Worm (Caenorhabditis elegans) whole organism, early embryonic: ENCODE results near the gene ifbp-1.

Experiments
- aly-1 ChIP-seq: sonication (generic microtip); optimal IDR thresholded peaks from 2 replicates; lab custom pipeline; 2016; ENCODE audit warnings: missing genetic modification characterization, missing compliant biosample characterization
- ama-1 ChIP-seq: fragments of 150-350 bp; optimal IDR thresholded peaks from 2 replicates; lab custom pipeline; 2014
- ets-7 ChIP-seq: sonication (generic microtip); optimal IDR thresholded peaks from 2 replicates; lab custom pipeline; 2016; ENCODE audit warnings: missing genotype, missing genetic modification characterization, missing compliant biosample characterization
- flt-1 ChIP-seq: fragments of 200-800 bp; sonication (Bioruptor generic); IDR thresholded peaks from 2 replicates; pipeline ENCODE4 v1.3.6; 2022; ENCODE audit warnings: missing genetic modification characterization, missing compliant biosample characterization

DNA sequence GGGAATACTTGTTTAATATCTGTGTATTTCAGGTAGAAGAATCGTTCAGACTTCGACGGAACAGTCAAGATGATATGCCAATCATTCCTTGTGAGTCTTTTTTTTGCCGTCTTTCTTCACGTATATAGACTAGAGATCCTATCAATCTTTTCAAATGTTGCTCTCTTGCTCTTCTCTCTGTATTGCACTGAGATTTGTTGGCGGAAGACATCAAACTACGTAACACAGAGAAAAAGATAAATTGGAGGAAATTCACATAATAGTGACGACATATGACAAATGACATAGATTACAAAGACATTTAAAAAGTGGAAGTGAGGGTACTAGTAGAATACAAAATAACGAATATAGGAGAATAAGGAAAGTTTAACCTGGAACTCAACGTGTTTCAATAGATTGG is 28.3 kb downstream of the ifbp-1 start:
- no peak for TF ChIP-seq aly-1
- TF ChIP-seq ama-1 (lab: Kevin White, UChicago): no peak
- TF ChIP-seq ets-7 (tag; lab: Kevin White, UChicago): no peak
- TF ChIP-seq flt-1 (GFP tag; lab: Robert Waterston, UW): no peak
